Worm (Caenorhabditis elegans): Measurements from ENCODE around the gene gst-12.
A peak's percentile ranks its signal among the peaks of the same experiment; 100 is the strongest.

gst-12 gene

ce11 chrII:13595279-13595678, 22.6 kb downstream of the gst-12 start:
- no peak for TF ChIP-seq F37B4.10 (GFP tag; IDR thresholded peaks at IDR 0.05)
- TF ChIP-seq F52B5.7 (tag; optimal IDR thresholded peaks at IDR 0.05): no peak
- no peak for TF ChIP-seq T26A5.8 (tag; optimal IDR thresholded peaks at IDR 0.05)
- no peak for TF ChIP-seq lin-35 (GFP tag; optimal IDR thresholded peaks at IDR 0.05)
- no peak for TF ChIP-seq madf-6 (GFP tag; IDR thresholded peaks at IDR 0.05)
- no peak for TF ChIP-seq ccch-3 (GFP tag; optimal IDR thresholded peaks at IDR 0.05)
- TF ChIP-seq lin-40 (tag; optimal IDR thresholded peaks at IDR 0.05): no peak
- TF ChIP-seq mel-28 (tag; optimal IDR thresholded peaks at IDR 0.05; ENCODE audit: borderline replicate concordance): no peak
- no peak for TF ChIP-seq attf-5 (GFP tag; optimal IDR thresholded peaks at IDR 0.05)
- no peak for TF ChIP-seq sptf-2 (GFP tag; optimal IDR thresholded peaks at IDR 0.05)
- TF ChIP-seq lsy-27 (tag; optimal IDR thresholded peaks at IDR 0.05; ENCODE audit: borderline replicate concordance, insufficient read depth): no peak
- no peak for TF ChIP-seq nhr-80 (tag; optimal IDR thresholded peaks at IDR 0.05)
- TF ChIP-seq nfya-1 (tag; optimal IDR thresholded peaks at IDR 0.05; ENCODE audit: borderline replicate concordance, insufficient read depth): no peak
- TF ChIP-seq snpc-4 (GFP tag; optimal IDR thresholded peaks at IDR 0.05): no peak
- TF ChIP-seq snpc-4 (tag; optimal IDR thresholded peaks at IDR 0.05): no peak
- no peak for TF ChIP-seq fkh-3 (tag; optimal IDR thresholded peaks at IDR 0.05)
- TF ChIP-seq cebp-2 (GFP tag; IDR thresholded peaks at IDR 0.05): no peak
- no peak for TF ChIP-seq ztf-18 (tag; optimal IDR thresholded peaks at IDR 0.05)

ce11 chrII:13593659-13594221, 24.1 kb downstream of the gst-12 start, which contains the start of gene clec-146:
Gene clec-146 (minus strand): TSS chrII:13593774.
- TF ChIP-seq hmg-1.2 (GFP tag; IDR thresholded peaks at IDR 0.05): peak; percentile 62; the same call in 1 of the 2 replicates
- TF ChIP-seq ztf-22 (GFP tag; optimal IDR thresholded peaks at IDR 0.05): no peak
- TF ChIP-seq F23B12.7 (tag; optimal IDR thresholded peaks at IDR 0.05; ENCODE audit: insufficient read depth): no peak
- no peak for TF ChIP-seq tbx-9 (tag; optimal IDR thresholded peaks at IDR 0.05; ENCODE audit: borderline replicate concordance)
- no peak for TF ChIP-seq snpc-1.3 (tag; optimal IDR thresholded peaks at IDR 0.05; ENCODE audit: insufficient read depth)
- no peak for TF ChIP-seq rpc-1 (optimal IDR thresholded peaks at IDR 0.05)
- no peak for TF ChIP-seq rpc-1 (tag; optimal IDR thresholded peaks at IDR 0.05)
- TF ChIP-seq T07F8.4 (tag; optimal IDR thresholded peaks at IDR 0.05): no peak

- TF ChIP-seq nfya-1 (tag; optimal IDR thresholded peaks at IDR 0.05; ENCODE audit: borderline replicate concordance, insufficient read depth) (no peak), ztf-26 (tag; optimal IDR thresholded peaks at IDR 0.05) (no peak), dox-1 (GFP tag; IDR thresholded peaks at IDR 0.05) (no peak), Y79H2A.3 (GFP tag; conservative IDR thresholded peaks at IDR 0.05) (no peak), B0261.1 (tag; optimal IDR thresholded peaks at IDR 0.05) (no peak)
Measured at ce11 chrII:13590461-13590860, 27.4 kb downstream of the gst-12 start, which contains the start of gene clec-145. Gene clec-145 (minus strand): TSS chrII:13590561.

- TF ChIP-seq zfh-2 (GFP tag; conservative IDR thresholded peaks at IDR 0.05) (peak; percentile 61), die-1 (tag; optimal IDR thresholded peaks at IDR 0.05) (no peak)
Measured at ce11 chrII:13585655-13586170, 32.1 kb downstream of the gst-12 start, which contains the start of gene Y48E1B.8. Gene Y48E1B.8 (plus strand): TSS chrII:13585705.
